Fruit fly (Drosophila melanogaster) whole organism: ENCODE measurements around the gene CG43980.

ENCODE experiments used
- CG8478 ChIP-seq: fragments of >200 bp; optimal IDR thresholded peaks from 2 replicates; lab custom pipeline; 2018; ENCODE audit warnings: inconsistent platforms
- Dll ChIP-seq: fragments of >200 bp; optimal IDR thresholded peaks from 2 replicates; lab custom pipeline; 2017
- EcR ChIP-seq, 2 experiments: fragments of >200 bp; optimal IDR thresholded peaks; 2 replicates each; lab custom pipeline; 2017; ENCODE audit warnings: missing biosample characterization in 2 of 2, missing genetic modification characterization in 2 of 2, missing genetic modification reagents in 2 of 2
- pan ChIP-seq: fragments of >200 bp; optimal IDR thresholded peaks from 2 replicates; lab custom pipeline; 2017
- psq ChIP-seq: fragments of >200 bp; optimal IDR thresholded peaks from 2 replicates; lab custom pipeline; 2017
- usp ChIP-seq: fragments of >200 bp; optimal IDR thresholded peaks from 2 replicates; lab custom pipeline; 2017; ENCODE audit warnings: missing biosample characterization, missing genetic modification characterization, mixed read lengths

DNA sequence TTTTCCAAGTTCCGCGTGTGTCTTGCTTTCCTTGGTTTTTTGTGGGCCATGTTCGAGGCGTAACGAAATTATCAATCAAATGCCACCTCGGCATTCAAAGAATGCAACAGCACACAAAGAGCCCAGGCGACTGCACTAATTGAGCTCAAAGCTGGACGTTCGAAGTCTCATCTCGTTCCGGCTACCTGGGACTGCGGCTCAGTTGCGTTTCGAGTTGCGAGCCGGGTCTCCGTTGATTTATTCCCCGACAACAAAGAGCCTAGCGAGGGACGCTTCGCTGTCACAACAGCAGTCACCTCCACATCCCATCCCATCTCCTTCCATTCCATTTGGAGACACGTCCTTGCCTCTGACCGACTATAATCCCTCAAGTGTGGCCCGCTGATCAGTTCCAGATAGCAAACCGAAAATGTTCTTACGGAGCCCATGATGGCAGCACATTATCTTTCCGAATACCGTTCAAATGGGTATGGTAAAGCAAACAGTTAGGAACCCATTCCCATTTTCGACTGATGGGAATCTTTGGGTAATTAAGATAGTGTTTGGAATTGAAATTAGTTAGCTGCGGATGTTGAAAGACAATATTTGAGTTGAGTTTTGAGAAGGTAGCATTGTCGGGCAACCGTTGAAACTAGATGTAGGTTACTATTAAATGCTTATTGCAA lies 1.7 kb upstream of the CG43980 start:
- TF ChIP-seq CG8478 = no peak
- TF ChIP-seq Dll (lab: Kevin White, UChicago) = no peak
- TF ChIP-seq EcR (GFP tag; optimal IDR thresholded peaks at IDR 0.05; lab: Kevin White, UChicago) = no peak
- no peak for TF ChIP-seq usp (GFP tag; lab: Kevin White, UChicago)
- no peak for TF ChIP-seq pan (lab: Kevin White, UChicago)
- TF ChIP-seq psq (lab: Kevin White, UChicago) = no peak
